Worm (Caenorhabditis elegans): Measurements from ENCODE around the gene F29A7.8.
A peak's percentile ranks its signal among the peaks of the same experiment; 100 is the strongest.

The F29A7.8 gene

DNA sequence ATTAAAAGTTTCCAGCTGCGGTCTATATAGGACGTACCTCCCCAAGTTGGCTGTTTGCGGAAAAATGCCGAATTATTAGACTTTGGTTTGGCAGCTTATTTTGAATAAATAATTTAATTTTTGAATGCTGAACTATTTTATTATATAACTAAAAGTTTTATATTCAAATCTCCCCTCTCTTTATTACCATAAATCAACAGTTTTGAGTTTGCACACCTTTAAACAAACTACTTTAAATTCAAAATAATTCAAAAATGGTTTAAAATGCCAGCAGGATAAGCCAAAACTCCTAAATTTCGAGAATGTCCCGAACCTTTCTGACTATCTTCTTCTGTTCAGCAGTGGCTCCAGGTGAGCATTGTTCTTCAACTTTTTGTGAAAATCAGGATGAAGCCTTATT, 21.4 kb upstream of the F29A7.8 start, which contains the start of gene F08D12.3:
Gene F08D12.3, plus strand, starts transcription at position 301 of the 400 bp plus-strand sequence.
- no peak for TF ChIP-seq pax-1 (tag; optimal IDR thresholded peaks at IDR 0.05)

DNA sequence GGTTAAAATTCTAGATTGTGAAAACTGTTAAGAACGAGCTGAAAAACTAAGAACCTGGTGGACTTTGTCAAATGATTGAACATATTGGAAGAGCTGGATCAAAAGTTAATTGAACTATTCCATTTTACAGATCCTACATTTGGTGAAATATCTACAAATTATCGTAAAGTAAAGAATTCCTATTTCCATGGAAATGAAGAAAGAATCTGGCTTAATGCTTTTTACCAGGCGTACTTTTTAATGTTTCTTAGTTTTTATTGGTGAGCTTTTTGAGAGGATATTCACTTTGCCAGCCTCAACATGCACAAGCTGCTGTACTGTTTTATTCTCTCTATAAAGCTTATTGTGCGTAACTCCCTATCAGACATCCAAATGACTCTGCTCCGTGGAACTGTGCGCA, 20.0 kb upstream of the F29A7.8 start, which contains the start of gene F08D12.4:
Gene F08D12.4, plus strand, starts transcription at position 301 of the 400 bp plus-strand sequence.
- TF ChIP-seq hlh-30 (tag; optimal IDR thresholded peaks at IDR 0.05; ENCODE audit: insufficient read depth) (no peak), sox-4 (tag; optimal IDR thresholded peaks at IDR 0.05) (no peak), ahr-1 (tag; optimal IDR thresholded peaks at IDR 0.05) (no peak), ama-1 (optimal IDR thresholded peaks at IDR 0.05) (no peak)

DNA sequence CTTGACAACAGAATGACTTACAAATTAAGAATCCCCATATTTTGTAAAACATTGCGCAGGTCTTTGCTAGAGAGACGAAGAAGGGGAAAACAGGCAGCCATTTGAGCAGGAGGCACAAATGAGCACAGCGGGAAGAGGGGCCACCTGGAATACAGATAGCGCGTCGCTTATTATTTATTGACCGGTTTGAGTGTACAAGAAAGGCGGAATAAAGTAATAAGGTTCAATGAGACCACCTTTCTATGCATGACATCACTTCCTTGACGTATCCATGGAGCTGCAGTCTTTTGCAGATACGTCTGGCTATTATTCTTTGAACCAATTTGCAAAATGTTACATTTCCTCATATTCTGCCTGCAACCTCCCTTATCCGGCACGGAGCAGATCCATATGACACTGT, 17.1 kb upstream of the F29A7.8 start, which contains the start of gene fbxb-111:
Gene fbxb-111, minus strand, starts transcription at position 101 of the 400 bp plus-strand sequence.
- TF ChIP-seq F13H6.1 (tag; optimal IDR thresholded peaks at IDR 0.05) (no peak), ref-2 (tag; optimal IDR thresholded peaks at IDR 0.05) (peak; percentile 20)

DNA sequence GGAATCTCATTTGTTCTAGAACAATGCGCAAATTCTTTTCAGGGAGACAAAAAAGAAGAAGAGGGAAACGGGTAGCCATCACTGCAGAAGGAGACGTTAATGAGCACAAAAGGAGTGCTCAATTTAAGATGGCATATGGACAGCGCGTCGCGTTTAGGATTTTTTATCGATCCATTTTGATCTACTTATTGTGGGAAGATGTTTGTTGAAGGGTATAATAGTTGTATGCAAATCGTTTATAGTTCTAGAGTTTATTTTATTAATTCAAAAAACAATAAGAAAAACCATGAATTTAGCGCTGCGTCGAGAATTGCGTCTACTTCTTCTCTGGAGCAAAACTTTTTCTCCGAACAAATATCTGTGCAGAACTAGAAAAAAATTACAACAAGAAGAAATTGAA, 15.7 kb upstream of the F29A7.8 start, which contains the start of gene sdz-9:
Gene sdz-9, minus strand, starts transcription at position 101 of the 400 bp plus-strand sequence.
- no peak for TF ChIP-seq ceh-31 (tag; optimal IDR thresholded peaks at IDR 0.05)
- TF ChIP-seq dve-1 (tag; optimal IDR thresholded peaks at IDR 0.05) = no peak
- no peak for TF ChIP-seq pat-9 (tag; optimal IDR thresholded peaks at IDR 0.05)
- TF ChIP-seq sox-2 (GFP tag; IDR thresholded peaks at IDR 0.05) = no peak
- no peak for TF ChIP-seq nhr-232 (tag; optimal IDR thresholded peaks at IDR 0.05)
- TF ChIP-seq lim-6 (tag; optimal IDR thresholded peaks at IDR 0.05) = no peak
- TF ChIP-seq hlh-6 (tag; optimal IDR thresholded peaks at IDR 0.05) = no peak
- TF ChIP-seq Y22D7AL.16 (tag; optimal IDR thresholded peaks at IDR 0.05) = no peak
- no peak for TF ChIP-seq sox-4 (tag; optimal IDR thresholded peaks at IDR 0.05)
- no peak for TF ChIP-seq che-1 (tag; optimal IDR thresholded peaks at IDR 0.05)
- no peak for TF ChIP-seq eyg-1 (tag; optimal IDR thresholded peaks at IDR 0.05)
- TF ChIP-seq K02D7.2 (tag; optimal IDR thresholded peaks at IDR 0.05) = no peak
- TF ChIP-seq dmd-4 (tag; optimal IDR thresholded peaks at IDR 0.05; ENCODE audit: borderline replicate concordance) = no peak
- no peak for TF ChIP-seq elt-2 (tag; optimal IDR thresholded peaks at IDR 0.05)
- no peak for TF ChIP-seq pqm-1 (tag; optimal IDR thresholded peaks at IDR 0.05)
- TF ChIP-seq ama-1 (optimal IDR thresholded peaks at IDR 0.05) = no peak
- no peak for TF ChIP-seq tbx-2 (tag; optimal IDR thresholded peaks at IDR 0.05)
- no peak for TF ChIP-seq sdc-2 (tag; optimal IDR thresholded peaks at IDR 0.05)
- TF ChIP-seq ceh-34 (tag; optimal IDR thresholded peaks at IDR 0.05) = no peak
- no peak for TF ChIP-seq npax-4 (tag; optimal IDR thresholded peaks at IDR 0.05)

DNA sequence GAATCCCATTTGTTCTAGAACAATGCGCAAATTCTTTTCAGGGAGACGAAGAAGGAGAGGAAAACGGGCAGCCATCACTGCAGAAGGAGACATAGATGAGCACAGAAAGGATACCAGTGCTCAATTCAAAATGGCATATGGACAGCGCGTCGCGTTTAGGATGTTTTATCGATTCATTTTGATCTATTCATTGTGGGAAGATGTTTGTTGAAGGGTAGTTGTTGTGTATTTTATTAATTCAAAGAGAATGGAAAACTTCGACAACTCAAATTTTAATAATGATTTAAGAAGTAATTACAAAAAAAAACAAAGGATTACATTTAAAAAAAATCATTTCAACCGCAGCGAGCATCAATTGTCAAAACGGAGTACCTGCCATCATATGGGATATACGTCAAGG, 14.3 kb upstream of the F29A7.8 start, which contains the start of gene sdz-10:
Gene sdz-10, minus strand, starts transcription at position 101 of the 400 bp plus-strand sequence.
- TF ChIP-seq ceh-34 (tag; optimal IDR thresholded peaks at IDR 0.05) (no peak), dve-1 (tag; optimal IDR thresholded peaks at IDR 0.05) (no peak), ceh-30 (tag; optimal IDR thresholded peaks at IDR 0.05) (no peak), hlh-30 (tag; optimal IDR thresholded peaks at IDR 0.05; ENCODE audit: insufficient read depth) (no peak), ceh-2 (tag; optimal IDR thresholded peaks at IDR 0.05) (no peak), rnt-1 (tag; optimal IDR thresholded peaks at IDR 0.05) (no peak), hlh-8 (tag; optimal IDR thresholded peaks at IDR 0.05) (no peak), dmd-4 (tag; optimal IDR thresholded peaks at IDR 0.05; ENCODE audit: borderline replicate concordance) (no peak)

DNA sequence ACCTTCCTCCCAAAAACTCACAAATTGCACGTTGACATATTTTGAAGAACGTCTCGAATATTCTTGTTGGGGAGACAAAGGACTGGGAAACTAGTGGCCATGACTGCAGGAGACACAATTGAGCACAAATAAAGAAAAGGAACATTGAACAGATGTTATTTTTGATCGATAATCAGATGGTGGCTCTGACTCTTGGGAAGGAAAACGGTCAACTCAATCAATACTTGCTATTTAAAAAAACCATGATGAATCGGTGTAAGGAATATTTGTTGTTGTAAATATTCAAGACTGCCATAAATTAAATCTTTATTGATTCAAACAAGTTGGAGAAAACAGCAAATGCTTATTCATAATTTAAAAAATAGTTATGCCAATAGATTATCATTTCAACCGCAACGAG, 12.9 kb upstream of the F29A7.8 start, which contains the start of gene fbxb-105:
Gene fbxb-105, minus strand, starts transcription at position 101 of the 400 bp plus-strand sequence.
- TF ChIP-seq hlh-8 (tag; optimal IDR thresholded peaks at IDR 0.05) = no peak
- no peak for TF ChIP-seq hlh-30 (tag; optimal IDR thresholded peaks at IDR 0.05; ENCODE audit: insufficient read depth)
- no peak for TF ChIP-seq zip-5 (tag; optimal IDR thresholded peaks at IDR 0.05)
- no peak for TF ChIP-seq unc-3 (GFP tag; conservative IDR thresholded peaks at IDR 0.05)
- no peak for TF ChIP-seq unc-3 (tag; optimal IDR thresholded peaks at IDR 0.05)
- no peak for TF ChIP-seq Y22D7AL.16 (tag; optimal IDR thresholded peaks at IDR 0.05)
- TF ChIP-seq T23F11.4 (GFP tag; optimal IDR thresholded peaks at IDR 0.05) = no peak
- TF ChIP-seq ceh-30 (tag; optimal IDR thresholded peaks at IDR 0.05) = no peak
- no peak for TF ChIP-seq lin-11 (tag; optimal IDR thresholded peaks at IDR 0.05)
- no peak for TF ChIP-seq sdc-2 (tag; optimal IDR thresholded peaks at IDR 0.05)
- no peak for TF ChIP-seq elt-2 (tag; optimal IDR thresholded peaks at IDR 0.05)
- TF ChIP-seq unc-55 (GFP tag; optimal IDR thresholded peaks at IDR 0.05) = no peak
- no peak for TF ChIP-seq ceh-24 (tag; optimal IDR thresholded peaks at IDR 0.05)
- no peak for TF ChIP-seq ceh-22 (tag; optimal IDR thresholded peaks at IDR 0.05)
- no peak for TF ChIP-seq ceh-9 (tag; optimal IDR thresholded peaks at IDR 0.05)
- TF ChIP-seq ttx-3 (tag; optimal IDR thresholded peaks at IDR 0.05) = no peak
- TF ChIP-seq ama-1 (optimal IDR thresholded peaks at IDR 0.05) = no peak
- TF ChIP-seq hlh-6 (tag; optimal IDR thresholded peaks at IDR 0.05) = no peak
- TF ChIP-seq che-1 (tag; optimal IDR thresholded peaks at IDR 0.05) = no peak
- no peak for TF ChIP-seq tbx-7 (tag; optimal IDR thresholded peaks at IDR 0.05)
- no peak for TF ChIP-seq ets-4 (tag; optimal IDR thresholded peaks at IDR 0.05)
